Fruit fly (Drosophila melanogaster) whole organism, embryonic: Measurements from ENCODE around the gene CG17270.

Experiments used
- B-H2 ChIP-seq: fragments of 200-800 bp; sonication (Bioruptor generic); optimal IDR thresholded peaks from 2 replicates; lab custom pipeline; 2018; ENCODE audit warnings: missing biosample characterization, mild to moderate bottlenecking, missing genetic modification characterization
- BEAF-32 ChIP-seq: fragments of 200-800 bp; sonication (Bioruptor generic); optimal IDR thresholded peaks from 3 replicates; lab custom pipeline; 2017; ENCODE audit warnings: missing biosample characterization, missing genetic modification characterization, mild to moderate bottlenecking, moderate library complexity, missing genetic modification reagents
- BtbVII ChIP-seq: fragments of 200-800 bp; sonication (Bioruptor generic); optimal IDR thresholded peaks from 3 replicates; lab custom pipeline; 2017; ENCODE audit warnings: missing biosample characterization, mild to moderate bottlenecking, missing genetic modification characterization
- CG11456 ChIP-seq: fragments of 200-800 bp; sonication (Bioruptor generic); IDR thresholded peaks from 3 replicates; pipeline ENCODE4 v1.3.6; 2022; ENCODE audit warnings: missing biosample characterization, missing genetic modification characterization
- CG11723 ChIP-seq: fragments of 200-800 bp; sonication (Bioruptor generic); optimal IDR thresholded peaks from 2 replicates; lab custom pipeline; 2017; ENCODE audit warnings: missing biosample characterization, mild to moderate bottlenecking, missing genetic modification characterization
- CG12155 ChIP-seq: fragments of 200-800 bp; sonication (Bioruptor generic); optimal IDR thresholded peaks from 3 replicates; lab custom pipeline; 2016; ENCODE audit warnings: missing biosample characterization, missing genetic modification characterization
- CG12942 ChIP-seq: fragments of 200-800 bp; sonication (Bioruptor generic); optimal IDR thresholded peaks from 3 replicates; lab custom pipeline; 2016; ENCODE audit warnings: missing biosample characterization, missing genetic modification characterization
- CG13123 ChIP-seq: fragments of 200-800 bp; sonication (Bioruptor generic); optimal IDR thresholded peaks from 2 replicates; lab custom pipeline; 2016; ENCODE audit warnings: missing biosample characterization, missing genetic modification characterization
- CG13424 ChIP-seq: fragments of 200-800 bp; sonication (Bioruptor generic); optimal IDR thresholded peaks from 2 replicates; lab custom pipeline; 2019; ENCODE audit warnings: missing biosample characterization, mild to moderate bottlenecking, missing genetic modification characterization, moderate library complexity
- CG15073 ChIP-seq: fragments of 200-800 bp; sonication (Bioruptor generic); optimal IDR thresholded peaks from 2 replicates; lab custom pipeline; 2016; ENCODE audit warnings: missing biosample characterization, missing genetic modification characterization
- CG15514 ChIP-seq: fragments of 200-800 bp; sonication (Bioruptor generic); optimal IDR thresholded peaks from 3 replicates; lab custom pipeline; 2017; ENCODE audit warnings: missing biosample characterization, missing genetic modification characterization, mild to moderate bottlenecking, moderate library complexity, missing genetic modification reagents
- CG31365 ChIP-seq: fragments of 200-800 bp; sonication (Bioruptor generic); optimal IDR thresholded peaks from 2 replicates; lab custom pipeline; 2018; ENCODE audit warnings: missing biosample characterization, mild to moderate bottlenecking, missing genetic modification characterization
- CG31441 ChIP-seq: fragments of 200-800 bp; sonication (Bioruptor generic); IDR thresholded peaks from 2 replicates; pipeline ENCODE4 v1.3.6; 2022; ENCODE audit warnings: missing biosample characterization, missing genetic modification characterization
- CG3281 ChIP-seq: fragments of 200-800 bp; sonication (Bioruptor generic); optimal IDR thresholded peaks from 3 replicates; lab custom pipeline; 2017; ENCODE audit warnings: missing biosample characterization, mild to moderate bottlenecking, missing genetic modification characterization
- CG4360 ChIP-seq: fragments of 200-800 bp; sonication (Bioruptor generic); IDR thresholded peaks from 2 replicates; pipeline ENCODE4 v1.3.6; 2022; ENCODE audit warnings: missing biosample characterization, missing genetic modification characterization
- CG6765 ChIP-seq: fragments of 200-800 bp; sonication (Bioruptor generic); optimal IDR thresholded peaks from 3 replicates; lab custom pipeline; 2017; ENCODE audit warnings: missing biosample characterization, mild to moderate bottlenecking, missing genetic modification characterization
- CG7357 ChIP-seq: fragments of 200-800 bp; sonication (Bioruptor generic); IDR thresholded peaks from 3 replicates; pipeline ENCODE4 v1.3.6; 2022; ENCODE audit warnings: missing biosample characterization, missing genetic modification characterization
- CG7839 ChIP-seq: fragments of 200-800 bp; sonication (Bioruptor generic); optimal IDR thresholded peaks from 3 replicates; lab custom pipeline; 2018; ENCODE audit warnings: missing biosample characterization, mild to moderate bottlenecking, missing genetic modification characterization, moderate library complexity
- CG8388 ChIP-seq: fragments of 200-800 bp; sonication (Bioruptor generic); optimal IDR thresholded peaks from 2 replicates; lab custom pipeline; 2019; ENCODE audit warnings: missing biosample characterization, mild to moderate bottlenecking, missing genetic modification characterization, moderate library complexity
- CG9215 ChIP-seq: fragments of 200-800 bp; sonication (Bioruptor generic); IDR thresholded peaks from 2 replicates; pipeline ENCODE4 v1.3.6; 2022; ENCODE audit warnings: missing biosample characterization, missing genetic modification characterization
- Camta ChIP-seq: fragments of 200-800 bp; sonication (Bioruptor generic); optimal IDR thresholded peaks from 2 replicates; lab custom pipeline; 2016; ENCODE audit warnings: missing biosample characterization, missing genetic modification characterization
- Dad ChIP-seq: fragments of 200-800 bp; sonication (Bioruptor generic); optimal IDR thresholded peaks from 3 replicates; lab custom pipeline; 2016; ENCODE audit warnings: missing biosample characterization, missing genetic modification characterization
- Dfd ChIP-seq, 2 experiments: fragments of >200 bp; optimal IDR thresholded peaks; 2 replicates each; lab custom pipeline; 2017; ENCODE audit warnings: missing biosample characterization in 2 of 2, missing genetic modification characterization in 2 of 2
- Dll ChIP-seq: fragments of 200-800 bp; sonication (Bioruptor generic); IDR thresholded peaks from 4 replicates; pipeline ENCODE4 v1.3.6; 2022; ENCODE audit warnings: missing biosample characterization, missing genetic modification characterization; ENCODE audit not compliant: partially characterized antibody
- H15 ChIP-seq: fragments of 200-800 bp; sonication (Bioruptor generic); IDR thresholded peaks from 3 replicates; pipeline ENCODE4 v1.3.6; 2022; ENCODE audit warnings: missing biosample characterization, missing genetic modification characterization
- HLHmδ ChIP-seq: fragments of 200-800 bp; sonication (Bioruptor generic); optimal IDR thresholded peaks from 2 replicates; lab custom pipeline; 2018; ENCODE audit warnings: missing biosample characterization, mild to moderate bottlenecking, missing genetic modification characterization, moderate library complexity
- Meics ChIP-seq: fragments of 200-800 bp; sonication (Bioruptor generic); optimal IDR thresholded peaks from 2 replicates; lab custom pipeline; 2017; ENCODE audit warnings: missing biosample characterization, mild to moderate bottlenecking, missing genetic modification characterization
- NC2α ChIP-seq: fragments of 200-800 bp; sonication (Bioruptor generic); optimal IDR thresholded peaks from 2 replicates; lab custom pipeline; 2016; ENCODE audit warnings: missing biosample characterization, missing genetic modification characterization
- Neu2 ChIP-seq: fragments of 200-800 bp; sonication (Bioruptor generic); optimal IDR thresholded peaks from 3 replicates; lab custom pipeline; 2016; ENCODE audit warnings: missing biosample characterization, missing genetic modification characterization, borderline replicate concordance
- Sry-β ChIP-seq: fragments of 200-800 bp; sonication (Bioruptor generic); optimal IDR thresholded peaks from 2 replicates; lab custom pipeline; 2018; ENCODE audit warnings: missing biosample characterization, mild to moderate bottlenecking, missing genetic modification characterization, moderate library complexity
- ac ChIP-seq: fragments of 200-800 bp; sonication (Bioruptor generic); optimal IDR thresholded peaks from 3 replicates; lab custom pipeline; 2017; ENCODE audit warnings: missing biosample characterization, mild to moderate bottlenecking, missing genetic modification characterization
- cato ChIP-seq: fragments of 200-800 bp; sonication (Bioruptor generic); optimal IDR thresholded peaks from 2 replicates; lab custom pipeline; 2016; ENCODE audit warnings: missing biosample characterization, missing genetic modification characterization, borderline replicate concordance
- chinmo ChIP-seq: fragments of 200-800 bp; sonication (Bioruptor generic); IDR thresholded peaks from 4 replicates; pipeline ENCODE4 v1.3.6; 2022; ENCODE audit warnings: missing biosample characterization, missing genetic modification characterization; ENCODE audit not compliant: partially characterized antibody
- corto ChIP-seq: fragments of 200-800 bp; sonication (Bioruptor generic); optimal IDR thresholded peaks from 2 replicates; lab custom pipeline; 2016; ENCODE audit warnings: missing biosample characterization, mild to moderate bottlenecking, missing genetic modification characterization, moderate library complexity
- croc ChIP-seq: fragments of 200-800 bp; sonication (Bioruptor generic); conservative IDR thresholded peaks from 3 replicates; pipeline ENCODE4 v1.3.6; 2022; ENCODE audit warnings: missing biosample characterization, missing genetic modification characterization
- dati ChIP-seq: fragments of 200-800 bp; sonication (Bioruptor generic); IDR thresholded peaks from 2 replicates; pipeline ENCODE4 v1.3.6; 2022; ENCODE audit warnings: missing biosample characterization, missing genetic modification characterization
- fd3F ChIP-seq: fragments of 200-800 bp; sonication (Bioruptor generic); optimal IDR thresholded peaks from 2 replicates; lab custom pipeline; 2018; ENCODE audit warnings: missing biosample characterization, mild to moderate bottlenecking, missing genetic modification characterization, moderate library complexity
- kay ChIP-seq: fragments of 200-800 bp; sonication (Bioruptor generic); optimal IDR thresholded peaks from 2 replicates; lab custom pipeline; 2016; ENCODE audit warnings: missing biosample characterization, missing genetic modification characterization
- lola ChIP-seq, 3 experiments: fragments of >200 bp in 2 of 3; fragments of 200-800 bp in 1 of 3; sonication (Bioruptor generic) in 1 of 3; optimal IDR thresholded peaks; 2 replicates each; lab custom pipeline; 2017 to 2019; ENCODE audit warnings: missing biosample characterization in 3 of 3, missing genetic modification characterization in 3 of 3, mild to moderate bottlenecking in 1 of 3, moderate library complexity in 1 of 3
- maf-S ChIP-seq: fragments of 200-800 bp; sonication (Bioruptor generic); optimal IDR thresholded peaks from 2 replicates; lab custom pipeline; 2016; ENCODE audit warnings: missing biosample characterization, missing genetic modification characterization
- nerfin-1 ChIP-seq: fragments of 200-800 bp; sonication (Bioruptor generic); optimal IDR thresholded peaks from 3 replicates; lab custom pipeline; 2019; ENCODE audit warnings: missing biosample characterization, mild to moderate bottlenecking, missing genetic modification characterization, moderate library complexity
- nerfin-2 ChIP-seq: fragments of 200-800 bp; sonication (Bioruptor generic); IDR thresholded peaks from 2 replicates; pipeline ENCODE4 v1.3.6; 2022; ENCODE audit warnings: missing biosample characterization, missing genetic modification characterization; ENCODE audit not compliant: partially characterized antibody
- nom ChIP-seq: fragments of 200-800 bp; sonication (Bioruptor generic); optimal IDR thresholded peaks from 2 replicates; lab custom pipeline; 2017; ENCODE audit warnings: missing biosample characterization, missing genetic modification characterization, mild to moderate bottlenecking, moderate library complexity, missing genetic modification reagents
- onecut ChIP-seq: fragments of 200-800 bp; sonication (Bioruptor generic); IDR thresholded peaks from 2 replicates; pipeline ENCODE4 v1.3.6; 2022; ENCODE audit warnings: missing biosample characterization, missing genetic modification characterization
- org-1 ChIP-seq: fragments of 200-800 bp; sonication (Bioruptor generic); optimal IDR thresholded peaks from 2 replicates; lab custom pipeline; 2017; ENCODE audit warnings: missing biosample characterization, missing genetic modification characterization
- pb ChIP-seq: fragments of 200-800 bp; sonication (Bioruptor generic); optimal IDR thresholded peaks from 3 replicates; lab custom pipeline; 2016; ENCODE audit warnings: missing biosample characterization, missing genetic modification characterization
- ro ChIP-seq: fragments of 200-800 bp; sonication (Bioruptor generic); IDR thresholded peaks from 2 replicates; pipeline ENCODE4 v1.3.6; 2022; ENCODE audit warnings: missing biosample characterization, missing genetic modification characterization
- shn ChIP-seq: fragments of 200-800 bp; sonication (Bioruptor generic); optimal IDR thresholded peaks from 3 replicates; lab custom pipeline; 2016; ENCODE audit warnings: missing biosample characterization, missing genetic modification characterization
- slbo ChIP-seq: fragments of 200-800 bp; sonication (Bioruptor generic); IDR thresholded peaks from 2 replicates; pipeline ENCODE4 v1.3.6; 2022; ENCODE audit warnings: missing biosample characterization, missing genetic modification characterization
- tin ChIP-seq: fragments of 200-800 bp; sonication (Bioruptor generic); optimal IDR thresholded peaks from 3 replicates; lab custom pipeline; 2016; ENCODE audit warnings: missing biosample characterization, missing genetic modification characterization
- zen ChIP-seq: fragments of 200-800 bp; sonication (Bioruptor generic); optimal IDR thresholded peaks from 3 replicates; lab custom pipeline; 2018; ENCODE audit warnings: missing biosample characterization, mild to moderate bottlenecking, missing genetic modification characterization, moderate library complexity

CG17270 gene

DNA sequence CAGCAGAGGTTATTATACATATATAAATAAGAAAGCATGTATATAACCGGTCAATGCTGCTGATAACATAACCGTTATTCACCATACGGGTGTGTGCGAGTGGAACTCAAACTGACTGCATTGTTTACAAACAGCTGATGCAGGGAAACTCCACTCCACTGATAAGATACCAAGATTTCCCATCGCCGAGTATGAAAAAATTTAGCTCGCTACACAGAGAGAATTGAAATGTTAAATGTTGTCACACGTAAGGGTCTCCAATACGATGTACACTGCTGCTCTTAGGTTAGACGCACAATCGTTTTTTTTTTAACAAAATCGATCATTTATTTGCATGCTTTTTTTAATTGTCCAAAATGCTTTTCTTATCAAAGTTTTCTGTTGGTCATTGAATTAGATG is 14.9 kb upstream of the CG17270 start (continued):
- TF ChIP-seq CG13424 (tag; lab: Kevin White, UChicago) (peak; percentile 21), ro (GFP tag; lab: Robert Waterston, UW) (no peak), B-H2 (GFP tag; lab: Kevin White, UChicago) (no peak), BtbVII (GFP tag; lab: Kevin White, UChicago) (no peak), CG31441 (GFP tag; lab: Robert Waterston, UW) (no peak; the same call in 1 of the 2 replicates), CG31365 (tag; lab: Kevin White, UChicago) (no peak), fd3F (GFP tag; lab: Kevin White, UChicago) (no peak), Camta (GFP tag; lab: Kevin White, UChicago) (no peak), org-1 (GFP tag; lab: Kevin White, UChicago) (no peak), CG7357 (GFP tag; lab: Robert Waterston, UW) (no peak), slbo (peak; percentile 62; the same call in 1 of the 2 replicates), CG4360 (GFP tag; lab: Robert Waterston, UW) (no peak), CG11723 (no peak), Neu2 (GFP tag; lab: Kevin White, UChicago) (no peak), BEAF-32 (no peak), nerfin-1 (tag; lab: Kevin White, UChicago) (no peak), corto (GFP tag; lab: Kevin White, UChicago) (no peak), CG11456 (GFP tag; lab: Robert Waterston, UW) (no peak), ac (GFP tag; lab: Kevin White, UChicago) (no peak), CG9215 (no peak), HLHmδ (no peak), Dfd (GFP tag; optimal IDR thresholded peaks at IDR 0.05; lab: Kevin White, UChicago) (no peak), shn (peak; percentile 18), CG3281 (GFP tag; lab: Kevin White, UChicago) (no peak), H15 (GFP tag; lab: Robert Waterston, UW) (no peak), pb (no peak), cato (no peak), CG13123 (no peak), CG15514 (no peak), Dll (GFP tag; lab: Robert Waterston, UW) (no peak), kay (no peak), nerfin-2 (no peak), CG15073 (GFP tag; lab: Kevin White, UChicago) (no peak), CG6765 (GFP tag; lab: Kevin White, UChicago) (no peak), onecut (no peak), Dad (no peak), croc (GFP tag; lab: Robert Waterston, UW) (no peak; the same call in 2 of the 3 replicates), CG8388 (GFP tag; lab: Kevin White, UChicago) (peak; percentile 30), zen (tag; lab: Kevin White, UChicago) (no peak), chinmo (GFP tag; lab: Robert Waterston, UW) (no peak), maf-S (no peak), NC2α (GFP tag; lab: Kevin White, UChicago) (no peak), CG7839 (peak; percentile 39), nom (GFP tag; lab: Kevin White, UChicago) (no peak), CG12155 (no peak), dati (0 out of 2 replicates have a peak, but pooled peaks have one; percentile 3), Meics (no peak), CG12942 (no peak), tin (GFP tag; lab: Kevin White, UChicago) (no peak), Sry-β (GFP tag; lab: Kevin White, UChicago) (no peak), lola (GFP tag; optimal IDR thresholded peaks at IDR 0.05; lab: Kevin White, UChicago) (no peak)
